Worm (Caenorhabditis elegans): ENCODE measurements around the gene Y69H2.9.

The Y69H2.9 gene

ce11 chrV:18711362-18711761 lies 10.0 kb downstream of the Y69H2.9 start:
- peak; percentile 78; the same call in 1 of the 2 replicates for TF ChIP-seq nhr-120 (GFP tag; IDR thresholded peaks at IDR 0.05)
- peak; percentile 32; the same call in 1 of the 2 replicates for TF ChIP-seq aptf-3 (GFP tag; IDR thresholded peaks at IDR 0.05)
- peak; percentile 41 for TF ChIP-seq nfya-1 (tag; optimal IDR thresholded peaks at IDR 0.05; ENCODE audit: borderline replicate concordance, insufficient read depth)
- no peak for TF ChIP-seq Y67H2A.10 (GFP tag; conservative IDR thresholded peaks at IDR 0.05)
- TF ChIP-seq let-607 (tag; optimal IDR thresholded peaks at IDR 0.05) = no peak

ce11 chrV:18712118-18712517 lies 10.8 kb downstream of the Y69H2.9 start:
- TF ChIP-seq ztf-18 (tag; optimal IDR thresholded peaks at IDR 0.05) (peak; percentile 87), ets-4 (GFP tag; optimal IDR thresholded peaks at IDR 0.05) (no peak), snpc-4 (GFP tag; optimal IDR thresholded peaks at IDR 0.05) (no peak), snpc-4 (tag; optimal IDR thresholded peaks at IDR 0.05) (peak in 1 of 4 experiments; percentile 52), attf-6 (GFP tag; IDR thresholded peaks at IDR 0.05) (no peak), nhr-120 (GFP tag; IDR thresholded peaks at IDR 0.05) (peak; percentile 95; the same call in 1 of the 2 replicates), die-1 (tag; optimal IDR thresholded peaks at IDR 0.05) (peak; percentile 24), egl-18 (GFP tag; IDR thresholded peaks at IDR 0.05) (no peak), hrde-1 (tag; optimal IDR thresholded peaks at IDR 0.05; ENCODE audit: borderline replicate concordance) (peak; percentile 43), bed-1 (GFP tag; IDR thresholded peaks at IDR 0.05) (peak; percentile 97), B0261.1 (tag; optimal IDR thresholded peaks at IDR 0.05) (peak; percentile 24), F49E8.2 (tag; optimal IDR thresholded peaks at IDR 0.05; ENCODE audit: insufficient read depth) (peak; percentile 1), egl-44 (GFP tag; IDR thresholded peaks at IDR 0.05) (peak; percentile 69; the same call in 1 of the 2 replicates), F10E7.11 (tag; optimal IDR thresholded peaks at IDR 0.05) (no peak), hlh-12 (tag; optimal IDR thresholded peaks at IDR 0.05) (peak; percentile 53), D2030.7 (GFP tag; IDR thresholded peaks at IDR 0.05) (peak; percentile 24; the same call in 1 of the 2 replicates), rpc-1 (optimal IDR thresholded peaks at IDR 0.05) (peak; percentile 37), rpc-1 (tag; optimal IDR thresholded peaks at IDR 0.05) (peak; percentile 75), tbp1 (GFP tag; optimal IDR thresholded peaks at IDR 0.05) (no peak), him-1 (tag; optimal IDR thresholded peaks at IDR 0.05) (peak; percentile 22), ama-1 (optimal IDR thresholded peaks at IDR 0.05) (no peak), ama-1 (GFP tag; optimal IDR thresholded peaks at IDR 0.05) (peak in 1 of 2 experiments; percentile 5), zim-3 (tag; optimal IDR thresholded peaks at IDR 0.05) (no peak)

- TF ChIP-seq sdz-38 (tag; optimal IDR thresholded peaks at IDR 0.05) = peak; percentile 6
- TF ChIP-seq ceh-91 (GFP tag; IDR thresholded peaks at IDR 0.05) = no peak
These were observed 18.1 kb downstream of the Y69H2.9 start for ce11 chrV:18719412-18719811.

DNA sequence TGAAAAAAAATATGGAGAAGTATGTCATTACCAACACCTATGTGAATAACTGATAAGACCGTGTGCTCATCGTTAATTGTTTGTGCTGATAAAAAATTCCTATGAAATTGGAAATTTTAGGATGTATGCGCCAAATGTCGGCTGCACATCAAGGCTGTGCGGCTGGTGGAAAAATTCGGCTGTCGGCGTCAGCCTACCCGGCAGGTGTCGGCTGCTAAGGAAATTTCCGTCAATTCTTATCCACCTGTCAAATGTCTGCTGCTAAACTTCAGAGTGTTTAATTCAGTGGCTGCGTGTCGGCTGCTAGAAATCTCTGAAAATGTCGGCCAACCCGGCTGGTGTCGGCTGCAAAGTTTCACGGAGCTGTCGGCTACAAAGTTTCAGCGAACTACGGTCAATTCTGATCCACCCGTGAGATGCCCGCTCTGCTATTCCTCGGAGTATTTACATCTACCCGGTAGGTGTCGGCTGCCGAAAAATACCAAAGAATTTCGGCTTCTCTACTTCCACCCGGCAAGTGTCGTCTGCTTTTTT lies 18.7 kb downstream of the Y69H2.9 start, which contains the start of gene Y17D7C.2:
Gene Y17D7C.2, minus strand, starts transcription at position 32 of the 534 bp plus-strand sequence.
- TF ChIP-seq nfya-1 (tag; optimal IDR thresholded peaks at IDR 0.05; ENCODE audit: borderline replicate concordance, insufficient read depth) (no peak), lag-1 (GFP tag; IDR thresholded peaks at IDR 0.05) (no peak), hlh-26 (GFP tag; conservative IDR thresholded peaks at IDR 0.05) (0 out of 2 replicates have a peak, but pooled peaks have one; percentile 59), nhr-90 (tag; optimal IDR thresholded peaks at IDR 0.05) (no peak), nhr-27 (tag; optimal IDR thresholded peaks at IDR 0.05) (no peak), let-526 (GFP tag; IDR thresholded peaks at IDR 0.05) (no peak), lin-26 (GFP tag; IDR thresholded peaks at IDR 0.05) (no peak), ama-1 (optimal IDR thresholded peaks at IDR 0.05) (no peak), ama-1 (GFP tag; optimal IDR thresholded peaks at IDR 0.05) (no peak), sdz-38 (tag; optimal IDR thresholded peaks at IDR 0.05) (peak; percentile 34), snpc-4 (GFP tag; optimal IDR thresholded peaks at IDR 0.05) (no peak), snpc-4 (tag; optimal IDR thresholded peaks at IDR 0.05) (peak; percentile 32 to 66 (median 60)), ztf-6 (GFP tag; IDR thresholded peaks at IDR 0.05) (no peak), ztf-26 (tag; optimal IDR thresholded peaks at IDR 0.05) (no peak), ztf-18 (tag; optimal IDR thresholded peaks at IDR 0.05) (no peak), F55B11.4 (tag; optimal IDR thresholded peaks at IDR 0.05; ENCODE audit: borderline replicate concordance, insufficient read depth) (peak; percentile 38), mes-4 (tag; optimal IDR thresholded peaks at IDR 0.05) (no peak)
